Fruit fly (Drosophila melanogaster): Measurements from ENCODE around the gene CG32263.

The CG32263 gene

dm6 chr3L:3772284-3772987, 38.5 kb downstream of the CG32263 start (continued):
- TF ChIP-seq bigmax (GFP tag; optimal IDR thresholded peaks at IDR 0.05) (no peak), Usf (GFP tag; optimal IDR thresholded peaks at IDR 0.05) (no peak), Hr78 (GFP tag; optimal IDR thresholded peaks at IDR 0.05) (no peak), CG14965 (GFP tag; optimal IDR thresholded peaks at IDR 0.05; ENCODE audit: borderline replicate concordance) (no peak), usp (GFP tag; optimal IDR thresholded peaks at IDR 0.05) (no peak), Xbp1 (GFP tag; optimal IDR thresholded peaks at IDR 0.05) (no peak), CG16863 (GFP tag; optimal IDR thresholded peaks at IDR 0.05) (no peak), Ets97D (GFP tag; optimal IDR thresholded peaks at IDR 0.05) (no peak), D19A (tag; optimal IDR thresholded peaks at IDR 0.05) (no peak), CG12744 (GFP tag; optimal IDR thresholded peaks at IDR 0.05) (no peak), CG15269 (tag; optimal IDR thresholded peaks at IDR 0.05) (peak; percentile 67), E2f1 (GFP tag; IDR thresholded peaks at IDR 0.05) (no peak), ems (GFP tag; optimal IDR thresholded peaks at IDR 0.05) (no peak), Dref (GFP tag; IDR thresholded peaks at IDR 0.05) (no peak), pum (GFP tag; optimal IDR thresholded peaks at IDR 0.05) (no peak), tio (GFP tag; optimal IDR thresholded peaks at IDR 0.05) (no peak), HmgD (GFP tag; optimal IDR thresholded peaks at IDR 0.05) (no peak), Lhr (GFP tag; optimal IDR thresholded peaks at IDR 0.05) (no peak), CG8478 (optimal IDR thresholded peaks at IDR 0.05) (no peak), CG13424 (tag; optimal IDR thresholded peaks at IDR 0.05) (peak; percentile 49), CG6654 (GFP tag; optimal IDR thresholded peaks at IDR 0.05) (no peak), CG43689 (GFP tag; IDR thresholded peaks at IDR 0.05) (no peak), Jarid2 (GFP tag; optimal IDR thresholded peaks at IDR 0.05) (no peak), CG10654 (GFP tag; optimal IDR thresholded peaks at IDR 0.05) (no peak), ranshi (GFP tag; IDR thresholded peaks at IDR 0.05) (peak; percentile 33; the same call in 1 of the 2 replicates), pb (GFP tag; optimal IDR thresholded peaks at IDR 0.05) (no peak), Atf6 (GFP tag; IDR thresholded peaks at IDR 0.05) (0 out of 2 replicates have a peak, but pooled peaks have one; percentile 29), stwl (tag; optimal IDR thresholded peaks at IDR 0.05) (no peak), CG34224 (GFP tag; IDR thresholded peaks at IDR 0.05; ENCODE audit: partially characterized antibody) (peak; percentile 23; the same call in 1 of the 3 replicates), Aef1 (GFP tag; IDR thresholded peaks at IDR 0.05) (no peak; the same call in 2 of the 3 replicates), Myb (GFP tag; optimal IDR thresholded peaks at IDR 0.05) (no peak), ATbp (GFP tag; optimal IDR thresholded peaks at IDR 0.05) (no peak), Atf-2 (GFP tag; optimal IDR thresholded peaks at IDR 0.05) (no peak), lab (GFP tag; optimal IDR thresholded peaks at IDR 0.05) (peak; percentile 20), CG17802 (tag; optimal IDR thresholded peaks at IDR 0.05) (no peak), CG30403 (GFP tag; optimal IDR thresholded peaks at IDR 0.05) (peak; percentile 29), bbx (GFP tag; IDR thresholded peaks at IDR 0.05; ENCODE audit: partially characterized antibody) (no peak), CG7271 (tag; optimal IDR thresholded peaks at IDR 0.05) (no peak), az2 (GFP tag; optimal IDR thresholded peaks at IDR 0.05) (peak; percentile 26), CG8765 (GFP tag; IDR thresholded peaks at IDR 0.05) (no peak), bab2 (GFP tag; optimal IDR thresholded peaks at IDR 0.05) (peak; percentile 22), HLH4C (GFP tag; IDR thresholded peaks at IDR 0.05; ENCODE audit: partially characterized antibody) (no peak), NK7.1 (GFP tag; optimal IDR thresholded peaks at IDR 0.05) (no peak), cg (GFP tag; optimal IDR thresholded peaks at IDR 0.05) (no peak), Hey (tag; optimal IDR thresholded peaks at IDR 0.05) (no peak), MESR4 (GFP tag; optimal IDR thresholded peaks at IDR 0.05) (no peak), dati (GFP tag; IDR thresholded peaks at IDR 0.05) (no peak), CG33213 (GFP tag; optimal IDR thresholded peaks at IDR 0.05) (no peak), CG31365 (tag; optimal IDR thresholded peaks at IDR 0.05) (no peak), CG4360 (GFP tag; IDR thresholded peaks at IDR 0.05) (no peak)

Measured in whole organism, embryonic.